Fruit fly (Drosophila melanogaster): ENCODE results near the gene c-cup.

The c-cup gene

dm6 chr2L:1828282-1828681, 4.1 kb downstream of the c-cup start:
- TF ChIP-seq Clk (GFP tag; optimal IDR thresholded peaks at IDR 0.05) (no peak), CG5204 (GFP tag; optimal IDR thresholded peaks at IDR 0.05) (no peak), Mnt (GFP tag; optimal IDR thresholded peaks at IDR 0.05) (no peak), CG1620 (GFP tag; optimal IDR thresholded peaks at IDR 0.05) (no peak)

DNA sequence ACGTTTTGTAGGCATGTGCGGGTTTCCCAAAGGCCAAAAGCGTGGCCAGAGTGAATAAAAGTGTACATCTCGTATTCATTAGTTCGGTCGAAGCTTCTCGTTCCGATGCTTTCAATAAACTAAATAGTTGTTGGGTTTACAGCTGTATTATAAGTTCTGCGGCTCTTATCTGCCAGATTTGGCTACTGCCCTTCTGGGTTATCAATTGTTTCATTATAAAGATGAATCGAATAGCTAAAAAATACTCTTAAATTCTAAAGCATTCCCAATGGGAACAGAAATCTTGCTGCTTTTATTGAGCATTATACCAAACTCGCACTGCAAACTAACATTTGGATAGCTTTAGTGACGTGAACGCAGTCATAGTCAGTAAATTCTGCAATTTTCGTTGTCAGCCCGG, 6.0 kb downstream of the c-cup start, which contains the start of gene CG31664:
TSS of gene CG31664 (minus strand) at position 101 of the 400 bp plus-strand sequence.
- no peak for TF ChIP-seq ovo (GFP tag; optimal IDR thresholded peaks at IDR 0.05)

dm6 chr2L:1823231-1823630, 9.1 kb downstream of the c-cup start, which contains the start of gene CG31933:
CG31933 (minus strand) TSS chr2L:1823331.
- TF ChIP-seq CG33017 (tag; optimal IDR thresholded peaks at IDR 0.05), result no peak

dm6 chr2L:1794817-1795216, 37.5 kb downstream of the c-cup start, which contains the start of gene Gr22a:
Gr22a (minus strand) TSS chr2L:1794917.
- TF ChIP-seq bab1 (GFP tag; optimal IDR thresholded peaks at IDR 0.05) (no peak), Mnt (GFP tag; optimal IDR thresholded peaks at IDR 0.05) (no peak), CG1620 (GFP tag; optimal IDR thresholded peaks at IDR 0.05) (no peak), CG14711 (tag; optimal IDR thresholded peaks at IDR 0.05) (no peak), tj (GFP tag; optimal IDR thresholded peaks at IDR 0.05) (no peak), cnc (optimal IDR thresholded peaks at IDR 0.05) (no peak), Hr96 (GFP tag; optimal IDR thresholded peaks at IDR 0.05) (no peak), cic (GFP tag; optimal IDR thresholded peaks at IDR 0.05) (no peak), Crg-1 (GFP tag; optimal IDR thresholded peaks at IDR 0.05) (no peak), kay (GFP tag; ENCODE audit: borderline replicate concordance) (no peak), CG12768 (GFP tag; optimal IDR thresholded peaks at IDR 0.05) (no peak), CG33017 (tag; optimal IDR thresholded peaks at IDR 0.05) (no peak), CG5204 (GFP tag; optimal IDR thresholded peaks at IDR 0.05) (no peak), CG7101 (tag; optimal IDR thresholded peaks at IDR 0.05) (no peak), CG11617 (GFP tag; optimal IDR thresholded peaks at IDR 0.05) (no peak), ovo (GFP tag; optimal IDR thresholded peaks at IDR 0.05) (no peak), CG7045 (GFP tag; optimal IDR thresholded peaks at IDR 0.05) (no peak), Clk (GFP tag; optimal IDR thresholded peaks at IDR 0.05) (no peak)

- TF ChIP-seq toe (GFP tag; optimal IDR thresholded peaks at IDR 0.05) (no peak), cic (GFP tag; optimal IDR thresholded peaks at IDR 0.05) (no peak), CG7101 (tag; optimal IDR thresholded peaks at IDR 0.05) (no peak), Clk (GFP tag; optimal IDR thresholded peaks at IDR 0.05) (no peak), CG33017 (tag; optimal IDR thresholded peaks at IDR 0.05) (no peak), CG11617 (GFP tag; optimal IDR thresholded peaks at IDR 0.05) (no peak), cnc (optimal IDR thresholded peaks at IDR 0.05) (no peak), bab1 (GFP tag; optimal IDR thresholded peaks at IDR 0.05) (no peak), tj (GFP tag; optimal IDR thresholded peaks at IDR 0.05) (no peak), CG7045 (GFP tag; optimal IDR thresholded peaks at IDR 0.05) (no peak)
These were observed 39.2 kb downstream of the c-cup start, which contains the start of gene Gr22b for dm6 chr2L:1793168-1793567. Gr22b (minus strand) TSS chr2L:1793268.

dm6 chr2L:1791723-1792122, 40.6 kb downstream of the c-cup start, which contains the start of gene Gr22c:
Gr22c (minus strand) TSS chr2L:1791823.
- TF ChIP-seq CG1620 (GFP tag; optimal IDR thresholded peaks at IDR 0.05) (no peak), cnc (optimal IDR thresholded peaks at IDR 0.05) (no peak), bab1 (GFP tag; optimal IDR thresholded peaks at IDR 0.05) (no peak), CG7101 (tag; optimal IDR thresholded peaks at IDR 0.05) (no peak), kay (GFP tag; ENCODE audit: borderline replicate concordance) (no peak), ovo (GFP tag; optimal IDR thresholded peaks at IDR 0.05) (no peak), cic (GFP tag; optimal IDR thresholded peaks at IDR 0.05) (no peak), toe (GFP tag; optimal IDR thresholded peaks at IDR 0.05) (no peak), CG12768 (GFP tag; optimal IDR thresholded peaks at IDR 0.05) (no peak), CG14711 (tag; optimal IDR thresholded peaks at IDR 0.05) (no peak), CG5204 (GFP tag; optimal IDR thresholded peaks at IDR 0.05) (no peak), Mnt (GFP tag; optimal IDR thresholded peaks at IDR 0.05) (no peak), CG33017 (tag; optimal IDR thresholded peaks at IDR 0.05) (no peak), pad (GFP tag; optimal IDR thresholded peaks at IDR 0.05) (no peak), Crg-1 (GFP tag; optimal IDR thresholded peaks at IDR 0.05) (no peak), Clk (GFP tag; optimal IDR thresholded peaks at IDR 0.05) (no peak), CG11617 (GFP tag; optimal IDR thresholded peaks at IDR 0.05) (no peak), Hr96 (GFP tag; optimal IDR thresholded peaks at IDR 0.05) (no peak), tj (GFP tag; optimal IDR thresholded peaks at IDR 0.05) (no peak), CG7045 (GFP tag; optimal IDR thresholded peaks at IDR 0.05) (no peak)

- no peak for TF ChIP-seq kay (GFP tag; ENCODE audit: borderline replicate concordance)
- no peak for TF ChIP-seq CG1620 (GFP tag; optimal IDR thresholded peaks at IDR 0.05)
- no peak for TF ChIP-seq CG5204 (GFP tag; optimal IDR thresholded peaks at IDR 0.05)
- no peak for TF ChIP-seq Clk (GFP tag; optimal IDR thresholded peaks at IDR 0.05)
- no peak for TF ChIP-seq cic (GFP tag; optimal IDR thresholded peaks at IDR 0.05)
- no peak for TF ChIP-seq cnc (optimal IDR thresholded peaks at IDR 0.05)
- TF ChIP-seq pad (GFP tag; optimal IDR thresholded peaks at IDR 0.05), result no peak
- no peak for TF ChIP-seq Hr96 (GFP tag; optimal IDR thresholded peaks at IDR 0.05)
- TF ChIP-seq CG33017 (tag; optimal IDR thresholded peaks at IDR 0.05), result no peak
- TF ChIP-seq CG7045 (GFP tag; optimal IDR thresholded peaks at IDR 0.05), result no peak
- no peak for TF ChIP-seq Mnt (GFP tag; optimal IDR thresholded peaks at IDR 0.05)
- TF ChIP-seq bab1 (GFP tag; optimal IDR thresholded peaks at IDR 0.05), result no peak
These were observed 42.1 kb downstream of the c-cup start, which contains the start of gene Gr22d for dm6 chr2L:1790261-1790660. Gr22d (minus strand) TSS chr2L:1790361.
